In the genomic region with DNA sequence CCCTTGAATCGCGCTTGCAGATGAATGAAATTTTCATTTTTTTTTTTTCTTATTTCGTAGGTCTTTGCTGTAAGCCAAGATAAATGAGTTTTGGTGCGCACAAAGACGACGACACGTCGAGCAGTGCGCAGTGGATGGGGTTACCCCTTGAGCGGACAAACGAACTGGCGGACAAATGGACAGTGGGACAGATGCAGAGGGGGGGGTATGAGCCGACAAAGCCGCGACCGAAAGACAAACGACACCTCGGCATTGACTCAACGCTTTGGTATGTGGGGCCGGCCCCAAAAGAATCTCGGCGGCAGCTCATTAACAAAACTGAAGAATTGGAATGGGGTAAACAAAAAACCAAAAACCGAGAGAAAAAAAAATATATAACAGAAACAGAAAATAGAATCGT, we compare ENCODE assay signal across 2 fruit fly cellular contexts.
A peak's percentile ranks its signal among the peaks of the same experiment; 100 is the strongest.
TF ChIP-seq lines count a peak whose summit lies in the region.

No protein-coding gene starts in this region.

- no peak for TF ChIP-seq CTCF in whole organism, embryonic (GFP tag; optimal IDR thresholded peaks at IDR 0.05; lab: Kevin White, UChicago)

TF ChIP-seq in whole organism, embryonic, 481 proteins besides CTCF, POLR2A, EP300 and RAD21:
- TF ChIP-seq Med (GFP tag; lab: Kevin White, UChicago), result peak; percentile 10
- peak; percentile 91 for TF ChIP-seq sd (tag; optimal IDR thresholded peaks at IDR 0.05; lab: Kevin White, UChicago)
- TF ChIP-seq CG17186 (GFP tag; optimal IDR thresholded peaks at IDR 0.05; lab: Kevin White, UChicago), result no peak
- peak; percentile 46 for TF ChIP-seq Deaf1 (tag; optimal IDR thresholded peaks at IDR 0.05; lab: Kevin White, UChicago)
- TF ChIP-seq crol (GFP tag; IDR thresholded peaks at IDR 0.05; lab: Robert Waterston, UW), result peak; percentile 73
- TF ChIP-seq kni (GFP tag; optimal IDR thresholded peaks at IDR 0.05; lab: Kevin White, UChicago), result peak; percentile 49
- peak; percentile 71; the same call in 1 of the 4 replicates for TF ChIP-seq chinmo (GFP tag; IDR thresholded peaks at IDR 0.05; lab: Robert Waterston, UW; ENCODE audit: partially characterized antibody)
- peak; percentile 17 for TF ChIP-seq CG8359 (GFP tag; optimal IDR thresholded peaks at IDR 0.05; lab: Kevin White, UChicago; ENCODE audit: borderline replicate concordance)
- TF ChIP-seq Awh (GFP tag; IDR thresholded peaks at IDR 0.05; lab: Robert Waterston, UW), result 0 out of 2 replicates have a peak, but pooled peaks have one; percentile 23
- peak; percentile 71 for TF ChIP-seq sqz (GFP tag; optimal IDR thresholded peaks at IDR 0.05; lab: Kevin White, UChicago)
- TF ChIP-seq CG18764 (GFP tag; optimal IDR thresholded peaks at IDR 0.05; lab: Kevin White, UChicago), result no peak
- TF ChIP-seq CG7786 (GFP tag; optimal IDR thresholded peaks at IDR 0.05; lab: Kevin White, UChicago), result no peak
- no peak for TF ChIP-seq CG2199 (GFP tag; IDR thresholded peaks at IDR 0.05; lab: Robert Waterston, UW)
- TF ChIP-seq oc (tag; optimal IDR thresholded peaks at IDR 0.05; lab: Kevin White, UChicago), result peak; percentile 60
- TF ChIP-seq fd102C (GFP tag; optimal IDR thresholded peaks at IDR 0.05; lab: Kevin White, UChicago), result no peak

TF ChIP-seq in whole organism, prepupa, 60 proteins besides CTCF, POLR2A, EP300 and RAD21:
- TF ChIP-seq Eip78C (GFP tag; lab: Kevin White, UChicago) (peak; percentile 45), CG34406 (GFP tag; optimal IDR thresholded peaks at IDR 0.05; lab: Kevin White, UChicago) (no peak)
